Worm (Caenorhabditis elegans) whole organism, early embryonic: ENCODE measurements around the gene ceh-93.

Experiments
- B0310.2 ChIP-seq: sonication (generic microtip); optimal IDR thresholded peaks from 2 replicates; lab custom pipeline; 2016; ENCODE audit warnings: mild to moderate bottlenecking, missing genetic modification characterization, missing compliant biosample characterization
- F13C5.2 ChIP-seq: sonication (generic microtip); optimal IDR thresholded peaks from 2 replicates; lab custom pipeline; 2017; ENCODE audit warnings: mild to moderate bottlenecking, missing genetic modification characterization, inconsistent platforms, missing compliant biosample characterization
- aly-1 ChIP-seq: sonication (generic microtip); optimal IDR thresholded peaks from 2 replicates; lab custom pipeline; 2016; ENCODE audit warnings: missing genetic modification characterization, missing compliant biosample characterization
- ama-1 ChIP-seq: fragments of 150-350 bp; optimal IDR thresholded peaks from 2 replicates; lab custom pipeline; 2014
- ceh-13 ChIP-seq: fragments of 200-800 bp; sonication (Bioruptor generic); optimal IDR thresholded peaks from 2 replicates; lab custom pipeline; 2018; ENCODE audit warnings: mild to moderate bottlenecking, missing genetic modification characterization, missing compliant biosample characterization
- ceh-36 ChIP-seq: sonication (generic microtip); optimal IDR thresholded peaks from 2 replicates; lab custom pipeline; 2016; ENCODE audit warnings: missing genetic modification characterization, inconsistent platforms, missing compliant biosample characterization
- flt-1 ChIP-seq: fragments of 200-800 bp; sonication (Bioruptor generic); IDR thresholded peaks from 2 replicates; pipeline ENCODE4 v1.3.6; 2022; ENCODE audit warnings: missing genetic modification characterization, missing compliant biosample characterization
- hmbx-1 ChIP-seq: sonication (generic microtip); optimal IDR thresholded peaks from 2 replicates; lab custom pipeline; 2016; ENCODE audit warnings: mild to moderate bottlenecking, missing genetic modification characterization, missing compliant biosample characterization
- hmg-4 ChIP-seq: fragments of 200-800 bp; sonication (Bioruptor generic); optimal IDR thresholded peaks from 2 replicates; lab custom pipeline; 2018; ENCODE audit warnings: mild to moderate bottlenecking, missing genetic modification characterization, missing compliant biosample characterization
- hnd-1 ChIP-seq: sonication (generic microtip); optimal IDR thresholded peaks from 2 replicates; lab custom pipeline; 2016; ENCODE audit warnings: missing genetic modification characterization, missing compliant biosample characterization
- pes-1 ChIP-seq: fragments of 200-800 bp; sonication (Bioruptor generic); IDR thresholded peaks from 2 replicates; pipeline ENCODE4 v1.3.6; 2022; ENCODE audit warnings: missing genetic modification reagents, missing genetic modification characterization, missing compliant biosample characterization
- tbx-11 ChIP-seq: fragments of 200-800 bp; sonication (Bioruptor generic); IDR thresholded peaks from 2 replicates; pipeline ENCODE4 v1.3.6; 2022; ENCODE audit warnings: missing genetic modification characterization, missing compliant biosample characterization
- tra-4 ChIP-seq: sonication (generic microtip); optimal IDR thresholded peaks from 2 replicates; lab custom pipeline; 2017; ENCODE audit warnings: missing genetic modification characterization, missing compliant biosample characterization

ce11 chrX:388728-389127, at the start of gene ceh-93:
- TF ChIP-seq ama-1 (lab: Kevin White, UChicago), result no peak
- TF ChIP-seq flt-1 (GFP tag; lab: Robert Waterston, UW), result no peak
- TF ChIP-seq hmg-4, result no peak
- no peak for TF ChIP-seq hnd-1
- TF ChIP-seq F13C5.2 (tag; lab: Kevin White, UChicago), result no peak
- no peak for TF ChIP-seq ceh-13
- TF ChIP-seq tra-4 (tag; lab: Kevin White, UChicago), result no peak
- no peak for TF ChIP-seq aly-1
- TF ChIP-seq tbx-11 (GFP tag; lab: Robert Waterston, UW), result no peak
- no peak for TF ChIP-seq ceh-36
- no peak for TF ChIP-seq B0310.2 (tag; lab: Kevin White, UChicago)
- TF ChIP-seq hmbx-1 (tag; lab: Kevin White, UChicago), result no peak
- no peak for TF ChIP-seq pes-1 (GFP tag; lab: Robert Waterston, UW)
